Worm (Caenorhabditis elegans) whole organism, young adult: ENCODE measurements around the gene srbc-14.

Source experiments
- B0035.1 ChIP-seq: sonication (generic microtip); optimal IDR thresholded peaks from 2 replicates; lab custom pipeline; 2016; ENCODE audit warnings: missing genetic modification characterization, mild to moderate bottlenecking, missing compliant biosample characterization, missing genotype, missing genetic modification reagents
- C06A6.2 ChIP-seq: fragments of 200-800 bp; sonication (Bioruptor generic); conservative IDR thresholded peaks from 2 replicates; pipeline ENCODE4 v1.3.6; 2022; ENCODE audit warnings: missing genetic modification characterization, missing compliant biosample characterization
- C17E4.6 ChIP-seq: fragments of 200-800 bp; sonication (Bioruptor generic); IDR thresholded peaks from 2 replicates; pipeline ENCODE4 v1.3.6; 2022; ENCODE audit warnings: missing genetic modification reagents, missing genetic modification characterization, missing compliant biosample characterization
- F33H1.4 ChIP-seq: fragments of 200-800 bp; sonication (Bioruptor generic); IDR thresholded peaks from 2 replicates; pipeline ENCODE4 v1.3.6; 2022; ENCODE audit warnings: missing genetic modification reagents, missing genetic modification characterization, missing compliant biosample characterization
- F57A8.1 ChIP-seq: fragments of 200-800 bp; sonication (Bioruptor generic); optimal IDR thresholded peaks from 2 replicates; lab custom pipeline; 2018; ENCODE audit warnings: mild to moderate bottlenecking, missing genetic modification characterization, moderate library complexity, missing compliant biosample characterization
- F57C9.4 ChIP-seq: sonication (generic microtip); optimal IDR thresholded peaks from 2 replicates; lab custom pipeline; 2017; ENCODE audit warnings: mild to moderate bottlenecking, missing genetic modification characterization, missing compliant biosample characterization
- T26A5.8 ChIP-seq: sonication (generic microtip); optimal IDR thresholded peaks from 2 replicates; lab custom pipeline; 2016; ENCODE audit warnings: missing genetic modification characterization, missing compliant biosample characterization
- Y53G8AR.9 ChIP-seq: fragments of 200-800 bp; sonication (Bioruptor generic); conservative IDR thresholded peaks from 2 replicates; pipeline ENCODE4 v1.3.6; 2022; ENCODE audit warnings: missing genetic modification reagents, missing genetic modification characterization, missing compliant biosample characterization
- ama-1 ChIP-seq, 3 experiments: fragments of 150-350 bp in 1 of 3; sonication (generic microtip) in 2 of 3; optimal IDR thresholded peaks; 2 replicates each; lab custom pipeline; 2014 to 2018; ENCODE audit warnings: missing biosample characterization in 2 of 3, missing genetic modification characterization in 2 of 3, missing genetic modification reagents in 2 of 3
- aptf-2 ChIP-seq: fragments of 200-800 bp; sonication (Bioruptor generic); conservative IDR thresholded peaks from 2 replicates; pipeline ENCODE4 v1.3.6; 2022; ENCODE audit warnings: missing genetic modification reagents, missing genetic modification characterization, missing compliant biosample characterization
- bed-2 ChIP-seq: fragments of 200-800 bp; sonication (Bioruptor generic); IDR thresholded peaks from 2 replicates; pipeline ENCODE4 v1.3.6; 2022; ENCODE audit warnings: missing genetic modification reagents, missing genetic modification characterization, missing compliant biosample characterization
- ceh-27 ChIP-seq: fragments of 200-800 bp; sonication (Bioruptor generic); optimal IDR thresholded peaks from 2 replicates; lab custom pipeline; 2018; ENCODE audit warnings: mild to moderate bottlenecking, missing genetic modification characterization, moderate library complexity, missing compliant biosample characterization
- die-1 ChIP-seq: sonication (generic microtip); optimal IDR thresholded peaks from 2 replicates; lab custom pipeline; 2016; ENCODE audit warnings: missing genotype, mild to moderate bottlenecking, missing genetic modification characterization, missing compliant biosample characterization
- egl-18 ChIP-seq: fragments of 200-800 bp; sonication (Bioruptor generic); IDR thresholded peaks from 2 replicates; pipeline ENCODE4 v1.3.6; 2022; ENCODE audit warnings: missing genetic modification reagents, missing genetic modification characterization, missing compliant biosample characterization
- egl-44 ChIP-seq: fragments of 200-800 bp; sonication (Bioruptor generic); IDR thresholded peaks from 2 replicates; pipeline ENCODE4 v1.3.6; 2022; ENCODE audit warnings: missing genetic modification reagents, missing genetic modification characterization, missing compliant biosample characterization
- ekl-4 ChIP-seq: fragments of 200-800 bp; sonication (Bioruptor generic); IDR thresholded peaks from 2 replicates; pipeline ENCODE4 v1.3.6; 2022; ENCODE audit warnings: missing genetic modification reagents, missing genetic modification characterization, missing compliant biosample characterization
- lag-1 ChIP-seq: fragments of 200-800 bp; sonication (Bioruptor generic); IDR thresholded peaks from 2 replicates; pipeline ENCODE4 v1.3.6; 2022; ENCODE audit warnings: missing genetic modification reagents, missing genetic modification characterization, missing compliant biosample characterization
- let-526 ChIP-seq: fragments of 200-800 bp; sonication (Bioruptor generic); IDR thresholded peaks from 2 replicates; pipeline ENCODE4 v1.3.6; 2022; ENCODE audit warnings: missing genetic modification reagents, missing genetic modification characterization, missing compliant biosample characterization
- lin-26 ChIP-seq: fragments of 200-800 bp; sonication (Bioruptor generic); IDR thresholded peaks from 2 replicates; pipeline ENCODE4 v1.3.6; 2022; ENCODE audit warnings: missing genetic modification reagents, missing genetic modification characterization, missing compliant biosample characterization
- lir-1 ChIP-seq: fragments of 200-800 bp; sonication (Bioruptor generic); conservative IDR thresholded peaks from 2 replicates; pipeline ENCODE4 v1.3.6; 2022; ENCODE audit warnings: missing genetic modification reagents, missing genetic modification characterization, missing compliant biosample characterization
- madf-6 ChIP-seq: fragments of 200-800 bp; sonication (Bioruptor generic); IDR thresholded peaks from 2 replicates; pipeline ENCODE4 v1.3.6; 2022; ENCODE audit warnings: missing genetic modification reagents, missing genetic modification characterization, missing compliant biosample characterization
- nhr-120 ChIP-seq: fragments of 200-800 bp; sonication (Bioruptor generic); IDR thresholded peaks from 2 replicates; pipeline ENCODE4 v1.3.6; 2022; ENCODE audit warnings: missing genetic modification characterization, missing compliant biosample characterization
- nhr-80 ChIP-seq: sonication (generic microtip); optimal IDR thresholded peaks from 2 replicates; lab custom pipeline; 2016; ENCODE audit warnings: missing genetic modification characterization, missing compliant biosample characterization
- pbrm-1 ChIP-seq: fragments of 200-800 bp; sonication (Bioruptor generic); IDR thresholded peaks from 2 replicates; pipeline ENCODE4 v1.3.6; 2022; ENCODE audit warnings: missing genetic modification reagents, missing genetic modification characterization, missing compliant biosample characterization
- pha-4 ChIP-seq: fragments of 150-350 bp; sonication (generic microtip); optimal IDR thresholded peaks from 2 replicates; lab custom pipeline; 2014; ENCODE audit warnings: missing biosample characterization, missing genetic modification reagents, missing genetic modification characterization
- snpc-4 ChIP-seq, 5 experiments: fragments of 150-350 bp in 1 of 5; sonication (generic microtip) in 4 of 5; optimal IDR thresholded peaks; 2 replicates each; lab custom pipeline; 2014 to 2018; ENCODE audit warnings: missing genetic modification characterization in 5 of 5, missing biosample characterization in 3 of 5, antibody characterized with exemption in 2 of 5, mild to moderate bottlenecking in 2 of 5, missing compliant biosample characterization in 2 of 5, missing genotype in 2 of 5, moderate library complexity in 2 of 5, missing genetic modification reagents in 1 of 5
- sptf-2 ChIP-seq: fragments of 200-800 bp; sonication (Bioruptor generic); optimal IDR thresholded peaks from 2 replicates; lab custom pipeline; 2018; ENCODE audit warnings: mild to moderate bottlenecking, missing genetic modification characterization, missing compliant biosample characterization
- tlf-1 ChIP-seq: fragments of 200-800 bp; sonication (Bioruptor generic); optimal IDR thresholded peaks from 2 replicates; lab custom pipeline; 2018; ENCODE audit warnings: mild to moderate bottlenecking, missing genetic modification characterization, missing compliant biosample characterization
- unc-130 ChIP-seq: sonication (generic microtip); optimal IDR thresholded peaks from 2 replicates; lab custom pipeline; 2016; ENCODE audit warnings: missing genetic modification reagents, missing genetic modification characterization, missing compliant biosample characterization
- ztf-18 ChIP-seq: sonication (generic microtip); optimal IDR thresholded peaks from 2 replicates; lab custom pipeline; 2016; ENCODE audit warnings: missing genotype, mild to moderate bottlenecking, missing genetic modification characterization, missing compliant biosample characterization
- ztf-22 ChIP-seq: fragments of 200-800 bp; sonication (Bioruptor generic); optimal IDR thresholded peaks from 2 replicates; lab custom pipeline; 2018; ENCODE audit warnings: mild to moderate bottlenecking, missing genetic modification characterization, moderate library complexity, missing compliant biosample characterization
- ztf-28 ChIP-seq: fragments of 200-800 bp; sonication (Bioruptor generic); IDR thresholded peaks from 2 replicates; pipeline ENCODE4 v1.3.6; 2022; ENCODE audit warnings: missing genetic modification reagents, missing genetic modification characterization, missing compliant biosample characterization

The srbc-14 gene

DNA sequence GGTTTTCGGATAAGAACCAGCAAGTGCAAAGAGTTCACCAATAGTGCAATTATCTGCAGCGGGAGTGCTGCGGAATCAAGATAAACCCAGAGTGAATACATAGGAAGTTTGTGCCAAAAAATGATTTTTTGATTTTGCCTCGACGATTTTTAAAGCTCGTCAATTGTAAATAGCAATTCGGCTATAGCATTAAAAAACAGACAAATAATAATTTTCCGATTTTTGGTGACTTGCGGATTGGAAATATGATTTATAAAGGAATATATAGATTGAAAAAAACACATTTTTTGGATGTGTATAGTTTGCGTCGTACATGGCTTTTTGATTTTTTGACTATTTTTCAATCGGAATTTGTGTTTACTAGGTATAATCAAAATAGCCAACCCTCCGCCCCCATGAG, 8.3 kb upstream of the srbc-14 start, which contains the start of gene srw-20 (continued):
- no peak for TF ChIP-seq tlf-1
- TF ChIP-seq, all 124 proteins: peak for 0

DNA sequence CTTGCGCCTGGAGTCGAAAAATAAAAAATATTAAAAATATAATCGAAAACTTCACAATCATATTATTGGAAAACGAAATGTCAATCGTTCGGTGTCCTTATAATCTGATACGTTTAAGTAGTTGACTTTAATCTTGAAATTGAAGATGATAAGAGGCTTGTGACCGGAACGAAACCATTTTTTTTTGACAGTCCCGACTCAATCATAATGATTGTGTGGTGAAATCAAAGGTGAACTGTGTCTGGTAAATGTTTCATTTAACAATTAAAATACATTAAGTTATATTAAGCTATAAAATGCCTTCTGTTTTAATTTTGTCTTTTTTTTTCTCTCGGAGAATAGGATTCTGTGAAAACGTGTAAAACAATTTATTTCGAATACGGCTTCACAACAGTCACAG, 6.4 kb upstream of the srbc-14 start, which contains the start of gene T05E12.3:
TSS of gene T05E12.3 (minus strand) at position 101 of the 400 bp plus-strand sequence.
- no peak for TF ChIP-seq egl-44 (GFP tag; lab: Robert Waterston, UW)
- TF ChIP-seq snpc-4 (GFP tag; optimal IDR thresholded peaks at IDR 0.05; lab: Kevin White, UChicago) = no peak
- TF ChIP-seq snpc-4 (tag; optimal IDR thresholded peaks at IDR 0.05; lab: Kevin White, UChicago) = peak in 1 of 4 experiments; percentile 50
- TF ChIP-seq nhr-80 (tag; lab: Kevin White, UChicago) = peak; percentile 42

DNA sequence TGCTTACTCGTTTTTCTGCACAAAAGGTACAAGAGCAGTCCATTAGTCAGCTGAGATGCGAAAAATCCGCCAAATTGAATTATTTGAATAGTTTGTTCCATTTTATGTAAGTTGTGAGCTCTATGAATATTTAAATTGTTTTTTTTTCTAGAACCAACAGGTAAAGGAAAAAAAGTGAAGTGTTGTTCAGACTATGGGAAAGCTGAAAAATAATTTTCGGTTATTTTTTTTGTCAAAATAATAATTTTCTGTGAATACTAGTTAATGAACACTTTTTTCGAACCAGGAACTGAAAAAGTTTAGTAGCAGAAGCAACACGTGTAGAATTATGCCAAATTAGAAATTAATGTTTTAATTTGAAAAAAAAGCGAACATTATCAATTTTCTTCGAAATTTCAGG, 4.4 kb upstream of the srbc-14 start, which contains the start of gene str-125:
TSS of gene str-125 (minus strand) at position 101 of the 400 bp plus-strand sequence.
- TF ChIP-seq madf-6 (GFP tag; lab: Robert Waterston, UW) (no peak), ztf-28 (GFP tag; lab: Robert Waterston, UW) (no peak), lin-26 (GFP tag; lab: Robert Waterston, UW) (no peak), F57A8.1 (no peak), pbrm-1 (GFP tag; lab: Robert Waterston, UW) (no peak), ekl-4 (GFP tag; lab: Robert Waterston, UW) (no peak)
- TF ChIP-seq, all 124 proteins: peak for 0

DNA sequence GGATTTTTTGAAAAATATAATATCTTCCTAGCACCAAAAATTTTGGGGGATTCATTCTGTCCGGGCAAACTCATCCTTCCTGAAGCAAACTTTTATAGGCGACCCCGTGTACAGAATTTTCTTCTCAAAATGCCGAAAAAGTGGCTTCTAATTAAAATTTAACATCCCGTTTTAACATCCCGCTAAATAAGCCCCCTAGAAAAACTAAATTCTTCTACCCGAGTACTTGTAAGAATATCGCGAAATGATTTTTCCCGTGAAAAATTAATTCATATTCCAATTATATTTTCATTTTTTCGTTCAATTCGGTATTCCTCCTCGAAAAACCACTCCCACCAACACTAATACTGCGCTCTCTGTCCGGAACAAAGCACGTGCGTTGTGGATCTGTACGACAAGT, 2.6 kb downstream of the srbc-14 start, which contains the start of gene T05E12.8:
TSS of gene T05E12.8 (plus strand) at position 301 of the 400 bp plus-strand sequence.
- TF ChIP-seq die-1 (tag; lab: Kevin White, UChicago) (no peak), sptf-2 (no peak), B0035.1 (tag; lab: Kevin White, UChicago) (no peak), C17E4.6 (no peak), C06A6.2 (GFP tag; lab: Robert Waterston, UW) (no peak), aptf-2 (no peak), ztf-18 (tag; lab: Kevin White, UChicago) (no peak), lag-1 (GFP tag; lab: Robert Waterston, UW) (no peak), egl-18 (no peak), ama-1 (optimal IDR thresholded peaks at IDR 0.05; lab: Kevin White, UChicago) (no peak), ama-1 (GFP tag; optimal IDR thresholded peaks at IDR 0.05; lab: Kevin White, UChicago) (no peak), pha-4 (tag; lab: Kevin White, UChicago) (no peak), F33H1.4 (GFP tag; lab: Robert Waterston, UW) (no peak), ztf-22 (GFP tag; lab: Kevin White, UChicago) (no peak), nhr-120 (GFP tag; lab: Robert Waterston, UW) (no peak), ceh-27 (no peak), Y53G8AR.9 (GFP tag; lab: Robert Waterston, UW) (no peak)

DNA sequence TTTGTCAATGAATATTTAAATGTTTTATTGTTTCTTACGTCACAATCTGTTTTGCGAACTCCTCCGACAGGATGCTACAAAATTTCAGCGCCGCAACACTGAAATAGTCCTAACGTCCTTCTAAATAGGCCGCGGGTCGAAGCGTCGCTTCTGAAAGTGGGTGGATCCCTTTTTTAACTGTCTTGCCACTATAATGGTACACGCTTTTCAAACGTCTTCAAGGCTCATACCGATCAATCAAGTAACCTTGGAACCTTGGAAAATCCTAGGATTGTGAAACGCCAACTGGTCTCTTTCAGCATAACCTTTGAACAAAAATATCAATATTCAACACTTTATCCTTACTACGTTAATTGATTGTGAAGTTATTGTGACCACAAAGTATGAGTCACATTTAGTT, 4.8 kb downstream of the srbc-14 start:
- no peak for TF ChIP-seq F57C9.4 (tag; lab: Kevin White, UChicago)
- TF ChIP-seq unc-130 (GFP tag; lab: Kevin White, UChicago) = no peak
- no peak for TF ChIP-seq let-526
- TF ChIP-seq T26A5.8 (tag; lab: Kevin White, UChicago) = no peak
- TF ChIP-seq lir-1 (GFP tag; lab: Robert Waterston, UW) = no peak
- no peak for TF ChIP-seq bed-2
